Fruit fly (Drosophila melanogaster): ENCODE measurements around the gene CG4069.

- no peak for TF ChIP-seq sens (GFP tag)
- no peak for TF ChIP-seq CG2129 (GFP tag; IDR thresholded peaks at IDR 0.05; ENCODE audit: partially characterized antibody)
- no peak for TF ChIP-seq emc (GFP tag; optimal IDR thresholded peaks at IDR 0.05)
Observed at dm6 chr3L:12486175-12486574, 50.9 kb downstream of the CG4069 start.
